Worm (Caenorhabditis elegans): ENCODE results near the gene F13A2.1.

ce11 chrV:4401865-4402264 is 19.7 kb upstream of the F13A2.1 start, which contains the start of gene F13A2.5:
- TF ChIP-seq sdc-2 (tag; optimal IDR thresholded peaks at IDR 0.05): no peak
- TF ChIP-seq tbx-2 (tag; optimal IDR thresholded peaks at IDR 0.05): no peak
- TF ChIP-seq elt-2 (tag; optimal IDR thresholded peaks at IDR 0.05): no peak
- TF ChIP-seq fax-1 (tag; optimal IDR thresholded peaks at IDR 0.05): no peak
- TF ChIP-seq T23F11.4 (GFP tag; optimal IDR thresholded peaks at IDR 0.05): no peak
- no peak for TF ChIP-seq ets-4 (tag; optimal IDR thresholded peaks at IDR 0.05)
- TF ChIP-seq ceh-22 (tag; optimal IDR thresholded peaks at IDR 0.05): no peak
- no peak for TF ChIP-seq lin-11 (tag; optimal IDR thresholded peaks at IDR 0.05)
- TF ChIP-seq ceh-6 (GFP tag; optimal IDR thresholded peaks at IDR 0.05): no peak
- TF ChIP-seq nhr-11 (tag; optimal IDR thresholded peaks at IDR 0.05): no peak
- TF ChIP-seq unc-42 (tag; optimal IDR thresholded peaks at IDR 0.05): no peak
- TF ChIP-seq Y22D7AL.16 (tag; optimal IDR thresholded peaks at IDR 0.05): no peak

Measured in whole organism, late embryonic.